Worm (Caenorhabditis elegans): ENCODE measurements around the gene stc-1.

stc-1 gene

ce11 chrII:8551100-8551499 is 14.8 kb downstream of the stc-1 start:
- TF ChIP-seq ces-1 (GFP tag; optimal IDR thresholded peaks at IDR 0.05): peak; percentile 73
- no peak for TF ChIP-seq mab-5 (tag; optimal IDR thresholded peaks at IDR 0.05)
- TF ChIP-seq elt-3 (tag; optimal IDR thresholded peaks at IDR 0.05): no peak
- TF ChIP-seq hlh-1 (tag; optimal IDR thresholded peaks at IDR 0.05): no peak

ce11 chrII:8546975-8547374 is 19.0 kb downstream of the stc-1 start:
- TF ChIP-seq ceh-39 (tag; optimal IDR thresholded peaks at IDR 0.05) (no peak), lin-32 (GFP tag; optimal IDR thresholded peaks at IDR 0.05) (peak; percentile 86), snpc-4 (tag; optimal IDR thresholded peaks at IDR 0.05) (no peak), blmp-1 (tag; optimal IDR thresholded peaks at IDR 0.05) (no peak), hlh-1 (tag; optimal IDR thresholded peaks at IDR 0.05) (peak; percentile 74), bed-3 (GFP tag; optimal IDR thresholded peaks at IDR 0.05) (peak; percentile 84), zip-8 (tag; optimal IDR thresholded peaks at IDR 0.05) (no peak), lin-13 (tag; optimal IDR thresholded peaks at IDR 0.05) (no peak), nhr-12 (tag; optimal IDR thresholded peaks at IDR 0.05) (no peak), mab-5 (tag; optimal IDR thresholded peaks at IDR 0.05) (no peak), sem-2 (GFP tag; optimal IDR thresholded peaks at IDR 0.05) (peak; percentile 81), ces-1 (GFP tag; optimal IDR thresholded peaks at IDR 0.05) (no peak), elt-1 (tag; optimal IDR thresholded peaks at IDR 0.05; ENCODE audit: borderline replicate concordance, insufficient read depth) (no peak), nhr-2 (tag; optimal IDR thresholded peaks at IDR 0.05) (no peak), unc-39 (tag; optimal IDR thresholded peaks at IDR 0.05) (peak; percentile 91), ztf-11 (tag; optimal IDR thresholded peaks at IDR 0.05) (peak; percentile 29), M03D4.4 (tag; optimal IDR thresholded peaks at IDR 0.05) (peak; percentile 90), drap-1 (GFP tag; optimal IDR thresholded peaks at IDR 0.05) (no peak), lsy-2 (tag; optimal IDR thresholded peaks at IDR 0.05) (peak; percentile 17), pha-4 (tag; optimal IDR thresholded peaks at IDR 0.05) (peak; percentile 80), ham-2 (GFP tag; optimal IDR thresholded peaks at IDR 0.05) (peak; percentile 89), flh-1 (GFP tag; optimal IDR thresholded peaks at IDR 0.05) (peak; percentile 72), unc-62 (GFP tag; optimal IDR thresholded peaks at IDR 0.05) (peak; percentile 57), mep-1 (tag; optimal IDR thresholded peaks at IDR 0.05) (peak; percentile 27), nhr-76 (tag; optimal IDR thresholded peaks at IDR 0.05) (no peak), cnd-1 (tag; optimal IDR thresholded peaks at IDR 0.05) (peak; percentile 94), tbx-8 (GFP tag; optimal IDR thresholded peaks at IDR 0.05) (peak; percentile 84), mls-2 (tag; optimal IDR thresholded peaks at IDR 0.05) (peak; percentile 90), sptf-1 (tag; optimal IDR thresholded peaks at IDR 0.05) (no peak), nhr-237 (tag; optimal IDR thresholded peaks at IDR 0.05) (no peak), elt-3 (tag; optimal IDR thresholded peaks at IDR 0.05) (no peak), ceh-43 (GFP tag; optimal IDR thresholded peaks at IDR 0.05) (peak; percentile 85), nhr-28 (tag; optimal IDR thresholded peaks at IDR 0.05) (peak; percentile 37), ceh-83 (GFP tag; optimal IDR thresholded peaks at IDR 0.05) (peak; percentile 96), unc-120 (tag; optimal IDR thresholded peaks at IDR 0.05; ENCODE audit: poor library complexity, severe bottlenecking) (peak; percentile 68)

DNA sequence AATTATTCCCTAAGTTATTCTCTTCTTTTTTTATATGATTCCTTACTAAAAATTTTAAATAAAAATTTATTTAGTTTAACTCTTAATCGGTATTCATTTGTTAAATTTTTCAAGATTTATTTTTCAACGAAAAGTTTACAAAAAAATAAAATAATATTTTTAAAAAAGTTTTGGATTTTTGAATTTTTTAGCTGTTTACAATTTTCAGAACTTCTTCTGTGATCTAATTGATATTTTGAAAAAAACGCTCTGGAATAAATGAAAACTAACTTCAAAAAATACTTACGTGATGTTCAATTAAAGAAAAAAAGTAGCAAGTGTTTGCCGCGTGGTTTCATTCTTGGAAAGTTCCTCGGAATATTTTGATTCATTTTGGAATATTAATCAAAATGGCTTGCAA is 20.6 kb downstream of the stc-1 start, which contains the start of gene decr-1.2:
decr-1.2 (plus strand) TSS at position 301 of the 400 bp plus-strand sequence.
- no peak for TF ChIP-seq nhr-12 (tag; optimal IDR thresholded peaks at IDR 0.05)
- TF ChIP-seq ceh-39 (tag; optimal IDR thresholded peaks at IDR 0.05): no peak
- no peak for TF ChIP-seq nhr-28 (tag; optimal IDR thresholded peaks at IDR 0.05)
- TF ChIP-seq zip-8 (tag; optimal IDR thresholded peaks at IDR 0.05): no peak
- TF ChIP-seq elt-1 (tag; optimal IDR thresholded peaks at IDR 0.05; ENCODE audit: borderline replicate concordance, insufficient read depth): no peak
- no peak for TF ChIP-seq sptf-1 (tag; optimal IDR thresholded peaks at IDR 0.05)
- TF ChIP-seq bed-3 (GFP tag; optimal IDR thresholded peaks at IDR 0.05): no peak

DNA sequence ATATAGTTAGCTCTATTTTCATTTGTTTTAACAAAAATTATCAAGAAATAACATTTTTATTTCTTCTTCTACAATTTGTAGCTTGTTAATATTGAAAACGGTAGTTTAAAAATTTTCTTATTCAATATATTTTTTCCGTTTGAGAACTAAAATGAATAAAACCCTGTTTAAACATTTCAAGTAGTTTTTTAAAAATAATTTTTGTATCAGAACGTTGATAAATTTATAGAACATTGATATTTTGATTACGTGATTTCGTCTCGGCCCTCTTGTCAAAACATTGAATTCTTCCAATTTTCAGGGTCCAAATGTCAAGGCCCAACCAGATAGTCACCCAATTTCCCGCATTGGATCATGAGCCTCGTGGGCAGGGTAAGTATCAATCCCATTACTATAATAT is 25.5 kb downstream of the stc-1 start, which contains the start of gene pqn-73:
pqn-73 (plus strand) TSS at position 301 of the 400 bp plus-strand sequence.
- TF ChIP-seq M03D4.4 (tag; optimal IDR thresholded peaks at IDR 0.05) (no peak), ceh-83 (GFP tag; optimal IDR thresholded peaks at IDR 0.05) (no peak), mep-1 (tag; optimal IDR thresholded peaks at IDR 0.05) (no peak), ceh-39 (tag; optimal IDR thresholded peaks at IDR 0.05) (no peak), zip-8 (tag; optimal IDR thresholded peaks at IDR 0.05) (no peak), lsy-2 (tag; optimal IDR thresholded peaks at IDR 0.05) (no peak), nhr-237 (tag; optimal IDR thresholded peaks at IDR 0.05) (no peak), ces-1 (GFP tag; optimal IDR thresholded peaks at IDR 0.05) (no peak), cnd-1 (tag; optimal IDR thresholded peaks at IDR 0.05) (no peak)
